Comparison of ENCODE assay signal across 2 fruit fly cellular contexts in the genomic region with DNA sequence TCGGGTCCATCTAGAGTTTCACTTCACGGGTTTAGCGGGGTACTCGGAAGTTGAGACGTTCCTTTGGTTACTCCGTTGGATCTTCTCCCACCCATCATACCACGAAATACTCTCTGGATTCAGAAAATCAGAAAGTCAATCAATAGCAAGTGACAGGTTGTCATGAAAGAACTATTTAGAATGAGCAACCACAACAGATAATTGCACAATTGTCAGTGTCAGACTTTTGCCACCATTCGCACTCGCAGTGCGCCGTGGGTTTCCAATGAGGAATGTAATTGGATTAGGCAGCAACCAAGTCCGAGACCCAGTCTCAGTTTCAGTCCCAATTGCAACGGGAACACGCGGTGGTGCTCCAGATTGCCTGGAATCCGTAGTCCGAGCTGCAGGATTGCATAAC.
TF ChIP-seq lines count a peak whose summit lies in the region.

A gene (plus strand): TSS at position 301 of the 400 bp plus-strand sequence.

- TF ChIP-seq CTCF in whole organism, embryonic (GFP tag; optimal IDR thresholded peaks at IDR 0.05; lab: Kevin White, UChicago), result no peak

TF ChIP-seq in whole organism, embryonic, 481 proteins besides CTCF, POLR2A, EP300 and RAD21:
- TF ChIP-seq Ada2b (GFP tag; IDR thresholded peaks at IDR 0.05; lab: Robert Waterston, UW), result no peak
- 0 out of 2 replicates have a peak, but pooled peaks have one; percentile 10 for TF ChIP-seq Lim3 (GFP tag; IDR thresholded peaks at IDR 0.05; lab: Robert Waterston, UW)
- peak in 1 of 2 experiments; percentile 24 for TF ChIP-seq Pdp1 (GFP tag; optimal IDR thresholded peaks at IDR 0.05; lab: Kevin White, UChicago)
- TF ChIP-seq CG4360 (GFP tag; IDR thresholded peaks at IDR 0.05; lab: Robert Waterston, UW), result no peak
- no peak for TF ChIP-seq Rfx (GFP tag; IDR thresholded peaks at IDR 0.05; lab: Robert Waterston, UW)
- TF ChIP-seq CG1792 (GFP tag; optimal IDR thresholded peaks at IDR 0.05; lab: Kevin White, UChicago), result no peak

TF ChIP-seq in whole organism, pupa, 21 proteins besides CTCF, POLR2A, EP300 and RAD21:
- TF ChIP-seq Snoo (tag; optimal IDR thresholded peaks at IDR 0.05; lab: Kevin White, UChicago), result no peak
- 0 out of 3 replicates have a peak, but pooled peaks have one; percentile 24 for TF ChIP-seq CG4496 (GFP tag; IDR thresholded peaks at IDR 0.05; lab: Robert Waterston, UW)
TF ChIP-seq in whole organism, pupa: peak in this region for 1.
